Worm (Caenorhabditis elegans): ENCODE results near the gene xol-1.

DNA sequence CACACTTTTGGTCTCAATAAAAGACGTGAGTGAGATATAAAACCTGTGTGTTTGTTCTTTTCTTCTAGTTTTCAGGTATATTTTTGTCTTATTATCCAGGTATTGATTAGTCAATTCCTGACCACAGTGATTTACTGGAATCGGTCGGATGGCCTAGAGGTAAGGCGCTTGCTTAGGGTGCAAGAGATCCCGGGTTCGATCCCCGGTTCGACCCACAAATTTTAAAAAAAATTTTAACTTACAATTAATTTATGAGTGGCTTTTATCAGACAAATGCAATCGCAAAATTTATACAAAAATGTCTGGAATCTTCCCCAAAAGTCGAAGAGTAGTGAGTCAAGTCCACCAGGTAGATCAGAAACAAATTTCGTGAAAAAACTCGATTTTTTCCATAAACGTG is 3.7 kb upstream of the xol-1 start:
- no peak for TF ChIP-seq nhr-237 (tag; optimal IDR thresholded peaks at IDR 0.05)
- TF ChIP-seq pqm-1 (tag; optimal IDR thresholded peaks at IDR 0.05), result no peak
- TF ChIP-seq nhr-23 (tag; optimal IDR thresholded peaks at IDR 0.05), result no peak
- TF ChIP-seq fos-1 (tag; optimal IDR thresholded peaks at IDR 0.05), result no peak
- TF ChIP-seq nhr-28 (tag; optimal IDR thresholded peaks at IDR 0.05), result no peak
- no peak for TF ChIP-seq mml-1 (tag; optimal IDR thresholded peaks at IDR 0.05)
- no peak for TF ChIP-seq nhr-12 (tag; optimal IDR thresholded peaks at IDR 0.05)
- TF ChIP-seq elt-2 (tag; optimal IDR thresholded peaks at IDR 0.05), result no peak
- TF ChIP-seq pha-4 (tag; optimal IDR thresholded peaks at IDR 0.05), result no peak
- no peak for TF ChIP-seq unc-39 (tag; optimal IDR thresholded peaks at IDR 0.05)
- TF ChIP-seq ceh-16 (tag; optimal IDR thresholded peaks at IDR 0.05), result no peak
- TF ChIP-seq snpc-4 (tag; optimal IDR thresholded peaks at IDR 0.05), result no peak
- TF ChIP-seq ama-1 (optimal IDR thresholded peaks at IDR 0.05), result no peak

All from whole organism, L3 larva.